Worm (Caenorhabditis elegans) whole organism, late embryonic: ENCODE data around the gene str-151.

Experiments used
- F13H6.1 ChIP-seq: sonication (generic microtip); optimal IDR thresholded peaks from 2 replicates; lab custom pipeline; 2016; ENCODE audit warnings: missing genetic modification characterization, missing compliant biosample characterization
- Y22D7AL.16 ChIP-seq: sonication (generic microtip); optimal IDR thresholded peaks from 2 replicates; lab custom pipeline; 2016; ENCODE audit warnings: missing genetic modification characterization, missing compliant biosample characterization
- ama-1 ChIP-seq: fragments of 150-350 bp; optimal IDR thresholded peaks from 2 replicates; lab custom pipeline; 2014
- ceh-34 ChIP-seq: sonication (generic microtip); optimal IDR thresholded peaks from 2 replicates; lab custom pipeline; 2016; ENCODE audit warnings: mild to moderate bottlenecking, missing genetic modification characterization, missing compliant biosample characterization
- ceh-9 ChIP-seq: sonication (generic microtip); optimal IDR thresholded peaks from 2 replicates; lab custom pipeline; 2016; ENCODE audit warnings: mild to moderate bottlenecking, missing genetic modification characterization, inconsistent platforms, missing compliant biosample characterization
- fkh-10 ChIP-seq: fragments of 150-350 bp; optimal IDR thresholded peaks from 2 replicates; lab custom pipeline; 2014; ENCODE audit warnings: missing biosample characterization, missing genetic modification reagents, missing genetic modification characterization
- fkh-6 ChIP-seq: sonication (generic microtip); optimal IDR thresholded peaks from 2 replicates; lab custom pipeline; 2016; ENCODE audit warnings: missing genetic modification characterization, missing compliant biosample characterization
- madf-2 ChIP-seq: sonication (generic microtip); optimal IDR thresholded peaks from 2 replicates; lab custom pipeline; 2017; ENCODE audit warnings: missing genetic modification characterization, missing compliant biosample characterization
- nfya-1 ChIP-seq: sonication (generic microtip); optimal IDR thresholded peaks from 2 replicates; lab custom pipeline; 2017; ENCODE audit warnings: missing genetic modification characterization, mild to moderate bottlenecking, missing compliant biosample characterization, antibody characterized with exemption, moderate library complexity
- nhr-11 ChIP-seq: fragments of 150-350 bp; optimal IDR thresholded peaks from 2 replicates; lab custom pipeline; 2014; ENCODE audit warnings: missing biosample characterization, missing genetic modification characterization
- pha-4 ChIP-seq: fragments of 150-350 bp; optimal IDR thresholded peaks from 2 replicates; lab custom pipeline; 2018; ENCODE audit warnings: missing biosample characterization, missing genetic modification reagents, missing genetic modification characterization
- sdc-2 ChIP-seq: sonication (generic microtip); optimal IDR thresholded peaks from 2 replicates; lab custom pipeline; 2016; ENCODE audit warnings: missing genotype, missing genetic modification characterization, missing compliant biosample characterization
- unc-86 ChIP-seq: sonication (generic microtip); optimal IDR thresholded peaks from 2 replicates; lab custom pipeline; 2016; ENCODE audit warnings: missing genetic modification characterization, missing compliant biosample characterization

ce11 chrV:16526858-16527257 is 49.1 kb upstream of the str-151 start, which contains the start of gene F36D3.8:
- TF ChIP-seq nhr-11 (no peak), unc-86 (tag; lab: Kevin White, UChicago) (no peak), ceh-34 (tag; lab: Kevin White, UChicago) (no peak), ceh-9 (tag; lab: Kevin White, UChicago) (no peak), pha-4 (no peak), ama-1 (lab: Kevin White, UChicago) (no peak), sdc-2 (tag; lab: Kevin White, UChicago) (no peak), fkh-6 (tag; lab: Kevin White, UChicago) (no peak), fkh-10 (no peak), Y22D7AL.16 (tag; lab: Kevin White, UChicago) (no peak), F13H6.1 (tag; lab: Kevin White, UChicago) (no peak), madf-2 (tag; lab: Kevin White, UChicago) (no peak), nfya-1 (no peak)
